Fruit fly (Drosophila melanogaster): ENCODE results near the gene beta-Spec.
A peak's percentile ranks its signal among the peaks of the same experiment; 100 is the strongest.

Gene beta-Spec

dm6 chrX:17629317-17629716 is 27.9 kb upstream of the beta-Spec start, which contains the start of gene CG8326 (continued):
- no peak for TF ChIP-seq org-1 (GFP tag; optimal IDR thresholded peaks at IDR 0.05)
- TF ChIP-seq Dp (GFP tag; optimal IDR thresholded peaks at IDR 0.05): peak; percentile 69
- TF ChIP-seq CG10462 (GFP tag; optimal IDR thresholded peaks at IDR 0.05): no peak
- TF ChIP-seq nau (GFP tag; optimal IDR thresholded peaks at IDR 0.05): no peak
- TF ChIP-seq CG5245 (GFP tag; optimal IDR thresholded peaks at IDR 0.05): no peak
- no peak for TF ChIP-seq lmd (GFP tag; IDR thresholded peaks at IDR 0.05)
- TF ChIP-seq crc (GFP tag; optimal IDR thresholded peaks at IDR 0.05): no peak
- no peak for TF ChIP-seq CG9727 (GFP tag; optimal IDR thresholded peaks at IDR 0.05)
- TF ChIP-seq Hr51 (GFP tag; optimal IDR thresholded peaks at IDR 0.05): no peak
- TF ChIP-seq ftz-f1 (GFP tag; optimal IDR thresholded peaks at IDR 0.05): no peak
- no peak for TF ChIP-seq H2.0 (GFP tag; IDR thresholded peaks at IDR 0.05)

- TF ChIP-seq grau (tag; optimal IDR thresholded peaks at IDR 0.05): peak; percentile 69
- TF ChIP-seq CG8765 (GFP tag; IDR thresholded peaks at IDR 0.05): peak; percentile 78; the same call in 1 of the 2 replicates
- peak; percentile 71 for TF ChIP-seq Mrtf (GFP tag; IDR thresholded peaks at IDR 0.05)
- TF ChIP-seq ci (GFP tag; IDR thresholded peaks at IDR 0.05): peak; percentile 84
- peak in 1 of 2 experiments; percentile 22 for TF ChIP-seq tll (GFP tag; optimal IDR thresholded peaks at IDR 0.05)
- peak; percentile 78 for TF ChIP-seq caup (GFP tag; optimal IDR thresholded peaks at IDR 0.05; ENCODE audit: severe bottlenecking)
- peak; percentile 71 for TF ChIP-seq Dad (GFP tag; optimal IDR thresholded peaks at IDR 0.05)
- TF ChIP-seq crp (GFP tag; optimal IDR thresholded peaks at IDR 0.05): peak; percentile 72 to 93
- TF ChIP-seq inv (GFP tag; IDR thresholded peaks at IDR 0.05; ENCODE audit: partially characterized antibody): peak; percentile 88
- peak; percentile 83 for TF ChIP-seq CG17359 (tag; optimal IDR thresholded peaks at IDR 0.05)
- peak; percentile 78 for TF ChIP-seq CG13424 (tag; optimal IDR thresholded peaks at IDR 0.05)
- TF ChIP-seq en (GFP tag; optimal IDR thresholded peaks at IDR 0.05): peak; percentile 6
- TF ChIP-seq da (GFP tag; optimal IDR thresholded peaks at IDR 0.05): peak; percentile 48
- TF ChIP-seq Lim3 (GFP tag; IDR thresholded peaks at IDR 0.05): peak; percentile 49; the same call in 1 of the 2 replicates
- peak; percentile 82 for TF ChIP-seq CoRest (tag; optimal IDR thresholded peaks at IDR 0.05)
- peak; percentile 71 for TF ChIP-seq Bdp1 (GFP tag; optimal IDR thresholded peaks at IDR 0.05)
- peak; percentile 83 for TF ChIP-seq CG1602 (GFP tag; optimal IDR thresholded peaks at IDR 0.05)
- peak; percentile 91 for TF ChIP-seq CG32772 (GFP tag; IDR thresholded peaks at IDR 0.05)
- TF ChIP-seq kay (GFP tag; optimal IDR thresholded peaks at IDR 0.05): peak; percentile 64
- peak; percentile 35 for TF ChIP-seq ATbp (GFP tag; optimal IDR thresholded peaks at IDR 0.05)
- peak; percentile 97 for TF ChIP-seq Med (GFP tag)
- TF ChIP-seq salm (tag; optimal IDR thresholded peaks at IDR 0.05): peak; percentile 16
- TF ChIP-seq dm (GFP tag; optimal IDR thresholded peaks at IDR 0.05): peak; percentile 64
- no peak for TF ChIP-seq br (optimal IDR thresholded peaks at IDR 0.05)
- peak; percentile 70; the same call in 2 of the 3 replicates for TF ChIP-seq Optix (GFP tag; IDR thresholded peaks at IDR 0.05)
- TF ChIP-seq Sox100B (GFP tag; optimal IDR thresholded peaks at IDR 0.05): peak; percentile 68
- peak; percentile 75 for TF ChIP-seq Dref (GFP tag; IDR thresholded peaks at IDR 0.05)
- TF ChIP-seq trh (GFP tag; optimal IDR thresholded peaks at IDR 0.05): peak; percentile 80
- peak; percentile 94 for TF ChIP-seq CG9932 (GFP tag; IDR thresholded peaks at IDR 0.05)
- peak; percentile 73 for TF ChIP-seq Nf-YA (GFP tag; IDR thresholded peaks at IDR 0.05)
- TF ChIP-seq Dbx (GFP tag; IDR thresholded peaks at IDR 0.05): peak; percentile 93
- TF ChIP-seq HLH3B (GFP tag; IDR thresholded peaks at IDR 0.05): peak; percentile 87
- peak; percentile 82 for TF ChIP-seq ken (GFP tag; IDR thresholded peaks at IDR 0.05)
- peak; percentile 52 for TF ChIP-seq Fer2 (tag; optimal IDR thresholded peaks at IDR 0.05)
- peak; percentile 87 for TF ChIP-seq klu (GFP tag; IDR thresholded peaks at IDR 0.05)
- peak; percentile 79 for TF ChIP-seq CG11093 (GFP tag; IDR thresholded peaks at IDR 0.05)
- TF ChIP-seq Doc2 (GFP tag; IDR thresholded peaks at IDR 0.05): no peak
- TF ChIP-seq dpn (GFP tag; optimal IDR thresholded peaks at IDR 0.05): peak; percentile 87 to 89
- no peak for TF ChIP-seq BtbVII (GFP tag; optimal IDR thresholded peaks at IDR 0.05)
Measured at dm6 chrX:17631996-17632612, 25.1 kb upstream of the beta-Spec start, which contains the start of the genes corolla and ND-24. Gene corolla, minus strand, starts transcription at chrX:17632047. Gene ND-24, plus strand, starts transcription at chrX:17632089.
